Fruit fly (Drosophila melanogaster) whole organism, embryonic: ENCODE results near the gene Jhbp3.

ENCODE experiments used
- Ada2b ChIP-seq: fragments of 200-800 bp; sonication (Bioruptor generic); IDR thresholded peaks from 2 replicates; pipeline ENCODE4 v1.3.6; 2022; ENCODE audit warnings: missing biosample characterization, missing genetic modification characterization
- Atf3 ChIP-seq: fragments of 200-800 bp; sonication (Bioruptor generic); optimal IDR thresholded peaks from 3 replicates; lab custom pipeline; 2016; ENCODE audit warnings: missing biosample characterization, missing genetic modification characterization
- Blimp-1 ChIP-seq: fragments of 200-800 bp; sonication (Bioruptor generic); optimal IDR thresholded peaks from 3 replicates; lab custom pipeline; 2018; ENCODE audit warnings: missing biosample characterization, missing genetic modification characterization, mild to moderate bottlenecking, moderate library complexity, missing genetic modification reagents
- BtbVII ChIP-seq: fragments of 200-800 bp; sonication (Bioruptor generic); optimal IDR thresholded peaks from 3 replicates; lab custom pipeline; 2017; ENCODE audit warnings: missing biosample characterization, mild to moderate bottlenecking, missing genetic modification characterization
- CG10431 ChIP-seq: fragments of 200-800 bp; sonication (Bioruptor generic); optimal IDR thresholded peaks from 3 replicates; lab custom pipeline; 2018; ENCODE audit warnings: missing biosample characterization, mild to moderate bottlenecking, missing genetic modification characterization
- CG11560 ChIP-seq: fragments of 200-800 bp; sonication (Bioruptor generic); IDR thresholded peaks from 3 replicates; pipeline ENCODE4 v1.3.6; 2022; ENCODE audit warnings: missing biosample characterization, missing genetic modification characterization
- CG13424 ChIP-seq: fragments of 200-800 bp; sonication (Bioruptor generic); optimal IDR thresholded peaks from 2 replicates; lab custom pipeline; 2019; ENCODE audit warnings: missing biosample characterization, mild to moderate bottlenecking, missing genetic modification characterization, moderate library complexity
- CG15601 ChIP-seq: fragments of 200-800 bp; sonication (Bioruptor generic); optimal IDR thresholded peaks from 3 replicates; lab custom pipeline; 2019; ENCODE audit warnings: missing biosample characterization, mild to moderate bottlenecking, missing genetic modification characterization, moderate library complexity
- CG1602 ChIP-seq: fragments of 200-800 bp; sonication (Bioruptor generic); optimal IDR thresholded peaks from 3 replicates; lab custom pipeline; 2016; ENCODE audit warnings: missing biosample characterization, missing genetic modification characterization
- CG17186 ChIP-seq: fragments of 200-800 bp; sonication (Bioruptor generic); optimal IDR thresholded peaks from 3 replicates; lab custom pipeline; 2017; ENCODE audit warnings: missing biosample characterization, missing genetic modification reagents, missing genetic modification characterization
- CG17359 ChIP-seq: fragments of 200-800 bp; sonication (Bioruptor generic); optimal IDR thresholded peaks from 3 replicates; lab custom pipeline; 2018; ENCODE audit warnings: missing biosample characterization, mild to moderate bottlenecking, missing genetic modification characterization, moderate library complexity
- CG17385 ChIP-seq: fragments of 200-800 bp; sonication (Bioruptor generic); optimal IDR thresholded peaks from 3 replicates; lab custom pipeline; 2018; ENCODE audit warnings: missing biosample characterization, mild to moderate bottlenecking, missing genetic modification characterization
- CG18764 ChIP-seq: fragments of 200-800 bp; sonication (Bioruptor generic); optimal IDR thresholded peaks from 3 replicates; lab custom pipeline; 2016; ENCODE audit warnings: missing biosample characterization, missing genetic modification characterization
- CG3065 ChIP-seq: fragments of 200-800 bp; sonication (Bioruptor generic); optimal IDR thresholded peaks from 2 replicates; lab custom pipeline; 2016; ENCODE audit warnings: missing biosample characterization, missing genetic modification characterization
- CG32532 ChIP-seq: fragments of 200-800 bp; sonication (Bioruptor generic); IDR thresholded peaks from 2 replicates; pipeline ENCODE4 v1.3.6; 2022; ENCODE audit warnings: missing biosample characterization, missing genetic modification characterization
- CG3995 ChIP-seq: fragments of 200-800 bp; sonication (Bioruptor generic); optimal IDR thresholded peaks from 3 replicates; lab custom pipeline; 2016; ENCODE audit warnings: missing biosample characterization, missing genetic modification characterization
- CG4707 ChIP-seq: fragments of 200-800 bp; sonication (Bioruptor generic); optimal IDR thresholded peaks from 2 replicates; lab custom pipeline; 2018; ENCODE audit warnings: missing biosample characterization, mild to moderate bottlenecking, missing genetic modification characterization, moderate library complexity
- CG5180 ChIP-seq: fragments of 200-800 bp; sonication (Bioruptor generic); optimal IDR thresholded peaks from 3 replicates; lab custom pipeline; 2017; ENCODE audit warnings: missing biosample characterization, missing genetic modification characterization, mild to moderate bottlenecking, moderate library complexity, missing genetic modification reagents
- CG6854 ChIP-seq: fragments of 200-800 bp; sonication (Bioruptor generic); optimal IDR thresholded peaks from 3 replicates; lab custom pipeline; 2017; ENCODE audit warnings: missing biosample characterization, mild to moderate bottlenecking, missing genetic modification characterization
- CG7556 ChIP-seq: fragments of 200-800 bp; sonication (Bioruptor generic); optimal IDR thresholded peaks from 2 replicates; lab custom pipeline; 2017; ENCODE audit warnings: missing biosample characterization, mild to moderate bottlenecking, missing genetic modification characterization
- CG8281 ChIP-seq: fragments of 200-800 bp; sonication (Bioruptor generic); optimal IDR thresholded peaks from 2 replicates; lab custom pipeline; 2018; ENCODE audit warnings: missing biosample characterization, mild to moderate bottlenecking, missing genetic modification characterization, moderate library complexity
- Chrac-16 ChIP-seq: fragments of 200-800 bp; sonication (Bioruptor generic); optimal IDR thresholded peaks from 3 replicates; lab custom pipeline; 2016; ENCODE audit warnings: missing biosample characterization, missing genetic modification characterization
- Dbx ChIP-seq: fragments of 200-800 bp; sonication (Bioruptor generic); IDR thresholded peaks from 3 replicates; pipeline ENCODE4 v1.3.6; 2022; ENCODE audit warnings: missing biosample characterization, missing genetic modification characterization
- Drgx ChIP-seq: fragments of 200-800 bp; sonication (Bioruptor generic); IDR thresholded peaks from 2 replicates; pipeline ENCODE4 v1.3.6; 2022; ENCODE audit warnings: missing biosample characterization, missing genetic modification characterization
- Ets97D ChIP-seq: fragments of 200-800 bp; sonication (Bioruptor generic); optimal IDR thresholded peaks from 3 replicates; lab custom pipeline; 2016; ENCODE audit warnings: missing biosample characterization, missing genetic modification characterization
- Fer1 ChIP-seq: fragments of 200-800 bp; sonication (Bioruptor generic); optimal IDR thresholded peaks from 2 replicates; lab custom pipeline; 2017; ENCODE audit warnings: missing biosample characterization, mild to moderate bottlenecking, missing genetic modification characterization
- HmgD ChIP-seq: fragments of 200-800 bp; sonication (Bioruptor generic); optimal IDR thresholded peaks from 3 replicates; lab custom pipeline; 2016; ENCODE audit warnings: missing biosample characterization, missing genetic modification characterization
- Lpt ChIP-seq: fragments of >200 bp; optimal IDR thresholded peaks from 2 replicates; lab custom pipeline; 2018; ENCODE audit warnings: missing biosample characterization, missing genetic modification characterization
- NC2α ChIP-seq: fragments of 200-800 bp; sonication (Bioruptor generic); optimal IDR thresholded peaks from 2 replicates; lab custom pipeline; 2016; ENCODE audit warnings: missing biosample characterization, missing genetic modification characterization
- Sox102F ChIP-seq: fragments of 200-800 bp; sonication (Bioruptor generic); optimal IDR thresholded peaks from 2 replicates; lab custom pipeline; 2018; ENCODE audit warnings: missing biosample characterization, mild to moderate bottlenecking, missing genetic modification characterization, moderate library complexity
- Sry-δ ChIP-seq: fragments of 200-800 bp; sonication (Bioruptor generic); optimal IDR thresholded peaks from 2 replicates; lab custom pipeline; 2016; ENCODE audit warnings: missing biosample characterization, missing genetic modification characterization
- al ChIP-seq: fragments of 200-800 bp; sonication (Bioruptor generic); IDR thresholded peaks from 2 replicates; pipeline ENCODE4 v1.3.6; 2022; ENCODE audit warnings: missing biosample characterization, missing genetic modification characterization
- disco-r ChIP-seq: fragments of 200-800 bp; sonication (Bioruptor generic); optimal IDR thresholded peaks from 2 replicates; lab custom pipeline; 2016; ENCODE audit warnings: missing biosample characterization, missing genetic modification characterization
- gem ChIP-seq: fragments of 200-800 bp; sonication (Bioruptor generic); optimal IDR thresholded peaks from 2 replicates; lab custom pipeline; 2019; ENCODE audit warnings: missing biosample characterization, mild to moderate bottlenecking, missing genetic modification characterization, moderate library complexity
- h ChIP-seq: fragments of >200 bp; optimal IDR thresholded peaks from 2 replicates; lab custom pipeline; 2017
- hkb ChIP-seq, 2 experiments: fragments of 200-800 bp in 1 of 2; fragments of >200 bp in 1 of 2; sonication (Bioruptor generic) in 1 of 2; IDR thresholded peaks in 1 of 2; optimal IDR thresholded peaks in 1 of 2; 2 replicates each; pipeline versions ENCODE4 v1.3.6 to Lab custom; 2017 to 2022; ENCODE audit warnings: missing biosample characterization in 1 of 2, missing genetic modification characterization in 1 of 2
- ind ChIP-seq: fragments of 200-800 bp; sonication (Bioruptor generic); optimal IDR thresholded peaks from 3 replicates; lab custom pipeline; 2016; ENCODE audit warnings: missing biosample characterization, missing genetic modification characterization
- jigr1 ChIP-seq: fragments of 200-800 bp; sonication (Bioruptor generic); IDR thresholded peaks from 3 replicates; pipeline ENCODE4 v1.3.6; 2022; ENCODE audit warnings: missing biosample characterization, missing genetic modification characterization
- kni ChIP-seq: fragments of 200-800 bp; sonication (Bioruptor generic); optimal IDR thresholded peaks from 3 replicates; lab custom pipeline; 2017; ENCODE audit warnings: mild to moderate bottlenecking, missing biosample characterization, missing genetic modification reagents, missing genetic modification characterization
- lab ChIP-seq: fragments of 200-800 bp; sonication (Bioruptor generic); optimal IDR thresholded peaks from 3 replicates; lab custom pipeline; 2017; ENCODE audit warnings: missing biosample characterization, missing genetic modification characterization, mild to moderate bottlenecking, moderate library complexity, missing genetic modification reagents
- otp ChIP-seq: fragments of 200-800 bp; sonication (Bioruptor generic); IDR thresholded peaks from 3 replicates; pipeline ENCODE4, ENCODE4 v1.3.6; 2022; ENCODE audit warnings: missing biosample characterization, missing genetic modification characterization
- prd ChIP-seq, 3 experiments: fragments of >200 bp in 2 of 3; fragments of 200-800 bp in 1 of 3; sonication (Bioruptor generic) in 1 of 3; optimal IDR thresholded peaks in 2 of 3; IDR thresholded peaks in 1 of 3; 2 replicates in 2 of 3; 3 replicates in 1 of 3; pipeline versions ENCODE4 v1.3.6 to Lab custom; 2017 to 2022; ENCODE audit warnings: missing biosample characterization in 1 of 3, missing genetic modification characterization in 1 of 3
- schlank ChIP-seq: fragments of 200-800 bp; sonication (Bioruptor generic); optimal IDR thresholded peaks from 2 replicates; lab custom pipeline; 2018; ENCODE audit warnings: missing biosample characterization, mild to moderate bottlenecking, missing genetic modification characterization
- sima ChIP-seq: fragments of 200-800 bp; sonication (Bioruptor generic); optimal IDR thresholded peaks from 2 replicates; lab custom pipeline; 2016; ENCODE audit warnings: missing biosample characterization, missing genetic modification characterization
- sr ChIP-seq: fragments of 200-800 bp; sonication (Bioruptor generic); IDR thresholded peaks from 3 replicates; pipeline ENCODE4 v1.3.6; 2022; ENCODE audit warnings: missing biosample characterization, missing genetic modification characterization
- tup ChIP-seq: fragments of 200-800 bp; sonication (Bioruptor generic); optimal IDR thresholded peaks from 2 replicates; lab custom pipeline; 2016; ENCODE audit warnings: missing biosample characterization, mild to moderate bottlenecking, missing genetic modification characterization, moderate library complexity
- twi ChIP-seq: fragments of 200-800 bp; optimal IDR thresholded peaks from 2 replicates; lab custom pipeline; 2019; ENCODE audit warnings: missing biosample characterization, mild to moderate bottlenecking, missing genetic modification characterization, moderate library complexity
- unc-4 ChIP-seq: fragments of 200-800 bp; sonication (Bioruptor generic); IDR thresholded peaks from 2 replicates; pipeline ENCODE4 v1.3.6; 2022; ENCODE audit warnings: missing biosample characterization, missing genetic modification characterization; ENCODE audit not compliant: partially characterized antibody
- usp ChIP-seq: fragments of >200 bp; optimal IDR thresholded peaks from 2 replicates; lab custom pipeline; 2017; ENCODE audit warnings: missing biosample characterization, missing genetic modification characterization

Gene Jhbp3

DNA sequence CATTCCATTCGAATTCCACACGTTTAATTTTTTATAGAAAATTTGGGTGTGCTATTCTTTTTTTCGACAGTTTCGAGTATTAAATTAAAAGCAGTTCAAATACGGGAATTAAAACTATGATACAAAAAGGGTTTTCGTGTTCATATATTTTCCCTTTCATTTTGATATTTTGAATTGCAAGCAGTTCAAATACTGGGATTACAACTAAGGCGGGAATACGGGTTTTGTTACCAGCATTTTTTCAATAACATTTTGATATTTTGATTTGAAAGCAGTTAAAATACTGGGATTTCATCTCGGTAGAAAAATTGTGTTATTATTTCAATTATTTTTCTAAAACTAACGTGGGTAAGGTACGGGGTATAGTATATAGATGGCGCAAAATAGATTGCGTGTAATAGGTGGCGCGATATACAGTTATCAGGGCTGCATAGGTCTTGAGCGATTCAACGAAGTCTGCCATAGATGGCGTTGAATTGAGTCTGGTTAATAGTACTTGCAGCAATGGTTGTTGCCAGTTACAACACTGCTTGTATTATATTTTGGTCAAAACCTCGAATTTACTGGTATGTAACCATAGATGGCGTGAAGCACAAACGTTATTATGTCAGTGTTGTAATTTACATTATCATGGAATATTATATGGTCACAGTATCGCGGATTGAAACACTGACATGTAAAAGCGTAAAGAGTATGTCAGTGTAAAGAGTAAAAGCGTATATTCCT lies 15.5 kb upstream of the Jhbp3 start (continued):
- TF ChIP-seq Ets97D (GFP tag; lab: Kevin White, UChicago) (peak; percentile 54), sima (GFP tag; lab: Kevin White, UChicago) (no peak), CG1602 (GFP tag; lab: Kevin White, UChicago) (peak; percentile 69), twi (tag; lab: Kevin White, UChicago) (no peak), CG17385 (GFP tag; lab: Kevin White, UChicago) (no peak), lab (GFP tag; lab: Kevin White, UChicago) (no peak), Fer1 (GFP tag; lab: Kevin White, UChicago) (no peak), CG17186 (GFP tag; lab: Kevin White, UChicago) (no peak), hkb (optimal IDR thresholded peaks at IDR 0.05; lab: Kevin White, UChicago) (peak; percentile 8), hkb (GFP tag; IDR thresholded peaks at IDR 0.05; lab: Robert Waterston, UW) (no peak), CG18764 (GFP tag; lab: Kevin White, UChicago) (peak; percentile 13), CG6854 (GFP tag; lab: Kevin White, UChicago) (no peak), CG32532 (GFP tag; lab: Robert Waterston, UW) (peak; percentile 86), Chrac-16 (peak; percentile 81), schlank (tag; lab: Kevin White, UChicago) (no peak), gem (tag; lab: Kevin White, UChicago) (peak; percentile 58), Lpt (GFP tag; lab: Kevin White, UChicago) (no peak), CG11560 (tag; lab: Robert Waterston, UW) (no peak; the same call in 2 of the 3 replicates), Atf3 (GFP tag; lab: Kevin White, UChicago) (peak; percentile 13), Blimp-1 (GFP tag; lab: Kevin White, UChicago) (peak; percentile 80), NC2α (GFP tag; lab: Kevin White, UChicago) (peak; percentile 54), jigr1 (GFP tag; lab: Robert Waterston, UW) (no peak; the same call in 2 of the 3 replicates), Sox102F (GFP tag; lab: Kevin White, UChicago) (peak; percentile 55), CG3065 (GFP tag; lab: Kevin White, UChicago) (no peak), usp (no peak), otp (peak; percentile 58; the same call in 1 of the 3 replicates), BtbVII (no peak), CG17359 (tag; lab: Kevin White, UChicago) (peak; percentile 22), CG3995 (GFP tag; lab: Kevin White, UChicago) (peak; percentile 84), CG15601 (tag; lab: Kevin White, UChicago) (peak; percentile 34), kni (no peak), prd (optimal IDR thresholded peaks at IDR 0.05; lab: Kevin White, UChicago) (no peak), prd (GFP tag; IDR thresholded peaks at IDR 0.05; lab: Robert Waterston, UW) (peak; percentile 74), ind (GFP tag; lab: Kevin White, UChicago) (peak; percentile 66), Dbx (GFP tag; lab: Robert Waterston, UW) (peak; percentile 86), unc-4 (no peak; the same call in none of the 2 replicates), Ada2b (peak; percentile 35; the same call in 1 of the 2 replicates), CG7556 (GFP tag; lab: Kevin White, UChicago) (no peak), h (lab: Kevin White, UChicago) (no peak), CG10431 (GFP tag; lab: Kevin White, UChicago) (no peak), CG13424 (tag; lab: Kevin White, UChicago) (peak; percentile 43), Drgx (GFP tag; lab: Robert Waterston, UW) (no peak), Sry-δ (GFP tag; lab: Kevin White, UChicago) (peak; percentile 52), CG8281 (no peak), tup (GFP tag; lab: Kevin White, UChicago) (no peak), CG4707 (GFP tag; lab: Kevin White, UChicago) (no peak), HmgD (peak; percentile 84), disco-r (peak; percentile 28), CG5180 (no peak), sr (GFP tag; lab: Robert Waterston, UW) (no peak; the same call in 2 of the 3 replicates), al (GFP tag; lab: Robert Waterston, UW) (0 out of 2 replicates have a peak, but pooled peaks have one; percentile 31)
